Fruit fly (Drosophila melanogaster) whole organism, wandering third instar larva: ENCODE measurements around the gene CG32376.

Experiments
- CG32264 ChIP-seq: fragments of 200-800 bp; sonication (Bioruptor generic); optimal IDR thresholded peaks from 2 replicates; lab custom pipeline; 2016; ENCODE audit warnings: missing biosample characterization, missing genetic modification characterization
- CG9705 ChIP-seq: fragments of 200-800 bp; sonication (Bioruptor generic); optimal IDR thresholded peaks from 2 replicates; lab custom pipeline; 2018; ENCODE audit warnings: missing biosample characterization, mild to moderate bottlenecking, missing genetic modification characterization
- CrebA ChIP-seq: fragments of 200-800 bp; sonication (Bioruptor generic); optimal IDR thresholded peaks from 2 replicates; lab custom pipeline; 2016; ENCODE audit warnings: missing biosample characterization, mild to moderate bottlenecking, missing genetic modification characterization, borderline replicate concordance
- Dfd ChIP-seq: fragments of >200 bp; optimal IDR thresholded peaks from 2 replicates; lab custom pipeline; 2017; ENCODE audit warnings: missing biosample characterization, missing genetic modification characterization
- GATAd ChIP-seq: sonication (Bioruptor generic); optimal IDR thresholded peaks from 2 replicates; lab custom pipeline; 2016; ENCODE audit warnings: missing biosample characterization, missing genetic modification characterization
- HLH106 ChIP-seq: fragments of 200-800 bp; optimal IDR thresholded peaks from 3 replicates; lab custom pipeline; 2019; ENCODE audit warnings: missing biosample characterization, mild to moderate bottlenecking, missing genetic modification characterization, moderate library complexity
- Hnf4 ChIP-seq: fragments of 200-800 bp; sonication (Bioruptor generic); optimal IDR thresholded peaks from 2 replicates; lab custom pipeline; 2016; ENCODE audit warnings: missing biosample characterization, mild to moderate bottlenecking, missing genetic modification characterization
- Hr83 ChIP-seq: fragments of 200-300 bp; sonication (Bioruptor generic); optimal IDR thresholded peaks from 2 replicates; lab custom pipeline; 2016; ENCODE audit warnings: missing biosample characterization, mild to moderate bottlenecking, missing genetic modification characterization, moderate library complexity; ENCODE audit not compliant: poor library complexity, severe bottlenecking
- Jra ChIP-seq: sonication (Bioruptor generic); optimal IDR thresholded peaks from 2 replicates; lab custom pipeline; 2016; ENCODE audit warnings: missing biosample characterization, missing genetic modification characterization
- Mio ChIP-seq: sonication (Bioruptor generic); optimal IDR thresholded peaks from 2 replicates; lab custom pipeline; 2016; ENCODE audit warnings: missing biosample characterization, missing genetic modification characterization
- Myc ChIP-seq: fragments of >200 bp; optimal IDR thresholded peaks from 2 replicates; lab custom pipeline; 2017
- N ChIP-seq: fragments of >200 bp; optimal IDR thresholded peaks from 2 replicates; lab custom pipeline; 2018; ENCODE audit warnings: missing biosample characterization, missing external identifiers, missing genetic modification characterization
- OdsH ChIP-seq: fragments of 200-800 bp; sonication (Bioruptor generic); optimal IDR thresholded peaks from 2 replicates; lab custom pipeline; 2016; ENCODE audit warnings: missing biosample characterization, mild to moderate bottlenecking, missing genetic modification characterization
- Rel ChIP-seq, 2 experiments: fragments of 200-800 bp; sonication (Bioruptor generic) in 1 of 2; optimal IDR thresholded peaks; 2 replicates in 1 of 2; 3 replicates in 1 of 2; lab custom pipeline; 2016 to 2019; ENCODE audit warnings: mild to moderate bottlenecking in 2 of 2, missing biosample characterization in 2 of 2, missing genetic modification characterization in 2 of 2, moderate library complexity in 1 of 2
- Sp1 ChIP-seq: fragments of 200-800 bp; sonication (Bioruptor generic); optimal IDR thresholded peaks from 3 replicates; lab custom pipeline; 2019; ENCODE audit warnings: missing biosample characterization, mild to moderate bottlenecking, missing genetic modification characterization, moderate library complexity
- Vsx2 ChIP-seq: fragments of 200-300, 225-300 bp; sonication (Bioruptor generic); optimal IDR thresholded peaks from 2 replicates; lab custom pipeline; 2018; ENCODE audit warnings: missing biosample characterization, missing genetic modification characterization; ENCODE audit not compliant: partially characterized antibody
- br ChIP-seq: fragments of 200-800 bp; sonication (Bioruptor generic); optimal IDR thresholded peaks from 2 replicates; lab custom pipeline; 2016; ENCODE audit warnings: missing biosample characterization, missing genetic modification characterization
- brk ChIP-seq: fragments of 200-800 bp; sonication (Bioruptor generic); optimal IDR thresholded peaks from 2 replicates; lab custom pipeline; 2016; ENCODE audit warnings: missing biosample characterization, mild to moderate bottlenecking, missing genetic modification characterization
- dl ChIP-seq, 2 experiments: fragments of 175-275, 200-275 bp in 1 of 2; fragments of 200-275 bp in 1 of 2; sonication (Bioruptor generic); optimal IDR thresholded peaks; lab custom pipeline; 2018; ENCODE audit warnings: mild to moderate bottlenecking in 2 of 2, missing biosample characterization in 2 of 2, missing genetic modification characterization in 2 of 2, moderate library complexity in 2 of 2; ENCODE audit not compliant: partially characterized antibody in 2 of 2, insufficient read depth in 1 of 2
- dmrt93B ChIP-seq: fragments of 200-800 bp; sonication (Bioruptor generic); optimal IDR thresholded peaks from 2 replicates; lab custom pipeline; 2018; ENCODE audit warnings: missing biosample characterization, mild to moderate bottlenecking, missing genetic modification characterization
- dsf ChIP-seq: sonication (Bioruptor generic); optimal IDR thresholded peaks from 2 replicates; lab custom pipeline; 2016; ENCODE audit warnings: missing biosample characterization, missing genetic modification characterization, borderline replicate concordance
- ey ChIP-seq: fragments of 200-800 bp; sonication (Bioruptor generic); optimal IDR thresholded peaks from 2 replicates; lab custom pipeline; 2016; ENCODE audit warnings: missing biosample characterization, missing genetic modification characterization
- foxo ChIP-seq, 2 experiments: fragments of 200-800 bp; sonication (Bioruptor generic); optimal IDR thresholded peaks; 2 replicates in 1 of 2; 3 replicates in 1 of 2; lab custom pipeline; 2016 to 2017; ENCODE audit warnings: missing biosample characterization in 2 of 2, missing genetic modification characterization in 2 of 2
- fru ChIP-seq: fragments of 200-800 bp; sonication (Bioruptor generic); optimal IDR thresholded peaks from 3 replicates; lab custom pipeline; 2016; ENCODE audit warnings: missing biosample characterization, mild to moderate bottlenecking, missing genetic modification characterization
- h ChIP-seq: fragments of 200-800 bp; sonication (Bioruptor generic); optimal IDR thresholded peaks from 3 replicates; lab custom pipeline; 2016; ENCODE audit warnings: missing biosample characterization, mild to moderate bottlenecking, missing genetic modification characterization
- jim ChIP-seq: fragments of 175-275, 200-325 bp; sonication (Bioruptor generic); optimal IDR thresholded peaks from 2 replicates; lab custom pipeline; 2016; ENCODE audit warnings: missing biosample characterization, mild to moderate bottlenecking, missing genetic modification characterization
- pan ChIP-seq: fragments of >200 bp; optimal IDR thresholded peaks from 2 replicates; lab custom pipeline; 2017
- psq ChIP-seq: fragments of 200-800 bp; sonication (Bioruptor generic); optimal IDR thresholded peaks from 3 replicates; lab custom pipeline; 2017; ENCODE audit warnings: missing biosample characterization, mild to moderate bottlenecking, missing genetic modification characterization, moderate library complexity
- rgr ChIP-seq: fragments of 200-800 bp; sonication (Bioruptor generic); optimal IDR thresholded peaks from 3 replicates; lab custom pipeline; 2016; ENCODE audit warnings: missing biosample characterization, mild to moderate bottlenecking, missing genetic modification characterization
- sage ChIP-seq: fragments of 200-800 bp; sonication (Bioruptor generic); optimal IDR thresholded peaks from 2 replicates; lab custom pipeline; 2016; ENCODE audit warnings: missing biosample characterization, mild to moderate bottlenecking, missing genetic modification characterization
- sv ChIP-seq: fragments of 200-800 bp; sonication (Bioruptor generic); optimal IDR thresholded peaks from 3 replicates; lab custom pipeline; 2016; ENCODE audit warnings: missing biosample characterization, missing genetic modification characterization
- tai ChIP-seq: sonication (Bioruptor generic); optimal IDR thresholded peaks from 2 replicates; lab custom pipeline; 2016; ENCODE audit warnings: missing biosample characterization, missing genetic modification characterization
- usp ChIP-seq: fragments of >200 bp; optimal IDR thresholded peaks from 2 replicates; lab custom pipeline; 2017; ENCODE audit warnings: missing biosample characterization, missing genetic modification characterization
- woc ChIP-seq: sonication (Bioruptor generic); optimal IDR thresholded peaks from 2 replicates; lab custom pipeline; 2016; ENCODE audit warnings: missing biosample characterization, mild to moderate bottlenecking, missing genetic modification characterization

Gene CG32376

DNA sequence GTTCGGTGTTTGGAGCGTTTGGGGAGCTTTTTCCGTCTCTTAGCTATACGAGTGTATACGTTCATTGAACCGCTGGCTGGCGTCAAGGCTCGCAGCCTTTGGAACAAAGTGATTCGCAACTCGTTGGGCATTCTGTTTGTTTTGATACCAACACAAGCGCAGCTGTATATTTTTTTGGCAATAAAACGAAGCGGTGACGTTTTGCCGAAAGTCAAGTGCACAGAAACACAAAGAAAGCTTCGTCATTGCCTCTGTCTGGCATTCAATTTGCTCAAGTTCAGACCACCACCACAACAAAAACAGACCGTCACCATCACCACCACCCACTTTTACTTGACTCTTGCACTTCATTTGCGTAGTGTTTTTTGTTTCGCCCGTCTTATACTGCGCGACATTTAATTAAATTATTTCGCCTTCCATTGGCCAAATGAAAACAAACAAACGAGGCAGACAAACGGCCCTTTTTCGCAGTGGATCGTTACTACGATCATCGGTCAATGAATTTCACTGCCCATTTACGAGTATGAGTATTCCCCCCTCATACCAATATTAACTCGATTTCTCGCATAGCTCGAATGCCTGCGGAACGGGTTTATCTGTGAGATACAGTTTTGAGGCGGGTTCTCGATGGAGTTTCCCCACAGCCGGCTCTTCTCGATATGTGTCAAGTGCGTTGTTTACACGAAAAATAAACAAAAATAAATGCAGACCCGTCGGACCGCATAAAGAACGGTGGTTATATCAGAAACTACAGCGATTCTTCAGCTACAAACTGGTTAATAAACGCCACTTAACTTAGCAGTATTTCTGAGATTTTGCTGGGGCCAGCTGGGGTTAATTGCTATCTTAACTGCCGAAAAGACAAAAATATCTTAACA, 11.6 kb downstream of the CG32376 start:
- TF ChIP-seq GATAd (GFP tag; lab: Kevin White, UChicago), result no peak
- TF ChIP-seq sage (GFP tag; lab: Kevin White, UChicago), result no peak
- TF ChIP-seq Vsx2 (GFP tag; lab: Kevin White, UChicago), result no peak
- TF ChIP-seq Hnf4 (GFP tag; lab: Kevin White, UChicago), result peak; percentile 25
- no peak for TF ChIP-seq jim (GFP tag; lab: Kevin White, UChicago)
- no peak for TF ChIP-seq usp (GFP tag; lab: Kevin White, UChicago)
- no peak for TF ChIP-seq CG32264 (GFP tag; lab: Kevin White, UChicago)
- TF ChIP-seq Rel (GFP tag; optimal IDR thresholded peaks at IDR 0.05; lab: Kevin White, UChicago), result no peak
- TF ChIP-seq Rel (tag; optimal IDR thresholded peaks at IDR 0.05; lab: Kevin White, UChicago), result peak; percentile 17
- TF ChIP-seq woc (GFP tag; lab: Kevin White, UChicago), result no peak
- no peak for TF ChIP-seq Dfd (GFP tag; lab: Kevin White, UChicago)
- no peak for TF ChIP-seq Jra (GFP tag; lab: Kevin White, UChicago)
- no peak for TF ChIP-seq Myc (lab: Kevin White, UChicago)
- no peak for TF ChIP-seq Sp1 (GFP tag; lab: Kevin White, UChicago)
- TF ChIP-seq N (GFP tag; lab: Kevin White, UChicago), result no peak
- peak; percentile 34 for TF ChIP-seq Hr83 (GFP tag; lab: Kevin White, UChicago)
- no peak for TF ChIP-seq CG9705 (GFP tag; lab: Kevin White, UChicago)
- TF ChIP-seq psq (GFP tag; lab: Kevin White, UChicago), result peak; percentile 4
- TF ChIP-seq h, result peak; percentile 44
- TF ChIP-seq Mio (GFP tag; lab: Kevin White, UChicago), result no peak
- peak in 1 of 2 experiments; percentile 46 for TF ChIP-seq foxo (GFP tag; optimal IDR thresholded peaks at IDR 0.05; lab: Kevin White, UChicago)
- no peak for TF ChIP-seq pan (lab: Kevin White, UChicago)
- TF ChIP-seq rgr, result peak; percentile 48
- TF ChIP-seq dsf (GFP tag; lab: Kevin White, UChicago), result no peak
- no peak for TF ChIP-seq OdsH (GFP tag; lab: Kevin White, UChicago)
- TF ChIP-seq sv (GFP tag; lab: Kevin White, UChicago), result no peak
- TF ChIP-seq tai (GFP tag; lab: Kevin White, UChicago), result peak; percentile 53
- no peak for TF ChIP-seq dmrt93B (GFP tag; lab: Kevin White, UChicago)
- TF ChIP-seq CrebA, result peak; percentile 60
- peak; percentile 41 for TF ChIP-seq br (GFP tag; lab: Kevin White, UChicago)
- TF ChIP-seq brk (GFP tag; lab: Kevin White, UChicago), result peak; percentile 54
- peak; percentile 73 for TF ChIP-seq fru (GFP tag; lab: Kevin White, UChicago)

DNA sequence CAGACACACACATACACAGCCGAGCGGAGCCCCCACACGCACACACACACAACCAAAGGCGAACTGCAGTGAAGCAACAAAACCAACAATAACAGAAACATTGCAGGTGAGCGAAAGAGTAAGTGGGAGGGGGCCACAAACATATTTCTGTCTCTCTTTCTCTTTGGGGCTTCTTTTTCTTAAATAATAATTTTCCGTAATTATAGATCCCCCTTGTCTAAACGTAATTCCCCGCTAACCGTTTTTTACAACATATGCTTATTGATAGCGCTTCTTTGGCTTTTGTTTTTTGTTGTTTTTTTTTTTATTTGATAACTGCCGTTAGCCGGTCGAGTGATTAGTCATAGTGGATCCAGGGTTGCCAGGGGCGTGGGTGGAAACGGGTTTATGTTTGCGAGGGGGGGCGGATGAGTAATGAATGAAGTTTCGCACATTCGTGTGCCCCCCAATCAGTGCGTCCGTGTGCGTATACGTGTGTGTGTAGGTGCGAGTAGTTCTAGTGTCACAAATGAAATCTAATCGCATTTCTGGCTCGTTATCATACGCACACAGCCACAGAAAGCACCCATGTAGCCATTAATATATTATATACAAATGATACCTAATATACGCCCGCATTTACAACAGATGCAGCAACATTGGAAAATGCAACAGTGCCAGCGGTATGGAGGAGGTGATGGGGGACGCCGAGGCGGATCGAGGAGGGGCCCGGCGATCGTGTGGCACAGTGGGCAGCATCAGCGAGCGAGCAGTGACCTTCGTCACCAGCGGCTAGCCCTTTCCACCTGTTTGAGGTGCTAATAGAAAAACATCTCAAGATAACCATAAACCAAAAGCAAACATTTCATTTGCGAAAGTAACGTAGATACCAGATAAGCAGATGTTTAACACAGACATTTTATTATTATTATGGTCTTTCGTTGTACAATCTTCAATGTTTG, 12.9 kb downstream of the CG32376 start:
- no peak for TF ChIP-seq Rel (GFP tag; optimal IDR thresholded peaks at IDR 0.05; lab: Kevin White, UChicago)
- TF ChIP-seq Rel (tag; optimal IDR thresholded peaks at IDR 0.05; lab: Kevin White, UChicago), result peak; percentile 71
- TF ChIP-seq Myc (lab: Kevin White, UChicago), result no peak
- no peak for TF ChIP-seq tai (GFP tag; lab: Kevin White, UChicago)
- TF ChIP-seq dmrt93B (GFP tag; lab: Kevin White, UChicago), result no peak
- no peak for TF ChIP-seq brk (GFP tag; lab: Kevin White, UChicago)
- no peak for TF ChIP-seq CG32264 (GFP tag; lab: Kevin White, UChicago)
- no peak for TF ChIP-seq pan (lab: Kevin White, UChicago)
- TF ChIP-seq dsf (GFP tag; lab: Kevin White, UChicago), result no peak
- no peak for TF ChIP-seq woc (GFP tag; lab: Kevin White, UChicago)
- peak; percentile 22 for TF ChIP-seq ey (GFP tag; lab: Kevin White, UChicago)
- no peak for TF ChIP-seq N (GFP tag; lab: Kevin White, UChicago)
- TF ChIP-seq OdsH (GFP tag; lab: Kevin White, UChicago), result peak; percentile 47
- TF ChIP-seq Dfd (GFP tag; lab: Kevin White, UChicago), result no peak
- TF ChIP-seq Hr83 (GFP tag; lab: Kevin White, UChicago), result no peak
- peak; percentile 46 for TF ChIP-seq h
- no peak for TF ChIP-seq dl (GFP tag; optimal IDR thresholded peaks at IDR 0.05; lab: Kevin White, UChicago; ENCODE audit: insufficient read depth in 1 of 2, partially characterized antibody in 2 of 2)
- TF ChIP-seq foxo (GFP tag; optimal IDR thresholded peaks at IDR 0.05; lab: Kevin White, UChicago), result peak in 1 of 2 experiments; percentile 65
- TF ChIP-seq Vsx2 (GFP tag; lab: Kevin White, UChicago), result no peak
- TF ChIP-seq usp (GFP tag; lab: Kevin White, UChicago), result no peak
- TF ChIP-seq Jra (GFP tag; lab: Kevin White, UChicago), result peak; percentile 91
- peak; percentile 21 for TF ChIP-seq HLH106 (tag; lab: Kevin White, UChicago)
- TF ChIP-seq rgr, result peak; percentile 48
- no peak for TF ChIP-seq CG9705 (GFP tag; lab: Kevin White, UChicago)
- no peak for TF ChIP-seq sage (GFP tag; lab: Kevin White, UChicago)
- no peak for TF ChIP-seq psq (GFP tag; lab: Kevin White, UChicago)
